Worm (Caenorhabditis elegans) whole organism, L1 larva: Measurements from ENCODE around the gene srab-10.
"Not testable (repeated sequence)": the region's sequence is repeated elsewhere in the genome, so short reads cannot be mapped to it uniquely, and the experiment has no call there.

Experiments
- blmp-1 ChIP-seq: fragments of 150-350 bp; optimal IDR thresholded peaks from 2 replicates; lab custom pipeline; 2014; ENCODE audit warnings: missing biosample characterization, missing genetic modification characterization
- ceh-82 ChIP-seq, 3 experiments: fragments of 150-350 bp in 1 of 3; sonication (generic microtip) in 2 of 3; optimal IDR thresholded peaks; 2 replicates each; lab custom pipeline; 2014 to 2017; ENCODE audit warnings: missing biosample characterization in 3 of 3, missing genetic modification characterization in 3 of 3
- ceh-88 ChIP-seq: fragments of 200-800 bp; sonication (Bioruptor generic); IDR thresholded peaks from 2 replicates; pipeline ENCODE4 v1.3.6; 2022; ENCODE audit warnings: missing genetic modification characterization, missing compliant biosample characterization
- ceh-90 ChIP-seq: sonication (generic microtip); optimal IDR thresholded peaks from 2 replicates; lab custom pipeline; 2016; ENCODE audit warnings: missing genetic modification characterization, missing compliant biosample characterization
- dpl-1 ChIP-seq, 3 experiments: fragments of 150-350 bp in 2 of 3; sonication (generic microtip) in 1 of 3; optimal IDR thresholded peaks; 2 replicates each; lab custom pipeline; 2014 to 2017; ENCODE audit warnings: missing biosample characterization in 3 of 3, missing genetic modification characterization in 3 of 3, missing genetic modification reagents in 3 of 3
- efl-1 ChIP-seq, 4 experiments: fragments of 150-350 bp; optimal IDR thresholded peaks in 3 of 4; peaks in 1 of 4; 1 replicate in 1 of 4; 2 replicates in 3 of 4; lab custom pipeline; 2014; ENCODE audit warnings: missing biosample characterization in 2 of 4, missing genetic modification characterization in 2 of 4, missing genetic modification reagents in 2 of 4
- efl-3 ChIP-seq: fragments of 200-800 bp; sonication (Bioruptor generic); optimal IDR thresholded peaks from 2 replicates; lab custom pipeline; 2018; ENCODE audit warnings: mild to moderate bottlenecking, missing genetic modification characterization, missing compliant biosample characterization
- egl-13 ChIP-seq: sonication (generic microtip); optimal IDR thresholded peaks from 2 replicates; lab custom pipeline; 2016; ENCODE audit warnings: missing genotype, missing genetic modification reagents, missing genetic modification characterization, missing compliant biosample characterization
- elt-2 ChIP-seq: sonication (generic microtip); optimal IDR thresholded peaks from 2 replicates; lab custom pipeline; 2016; ENCODE audit warnings: missing genetic modification characterization, mild to moderate bottlenecking, inconsistent platforms, missing compliant biosample characterization, missing genetic modification reagents
- elt-3 ChIP-seq, 6 experiments: fragments of 150-350 bp in 1 of 6; sonication (generic microtip); optimal IDR thresholded peaks; 2 replicates each; lab custom pipeline; 2017 to 2018; ENCODE audit warnings: missing biosample characterization in 6 of 6, missing genetic modification characterization in 6 of 6, inconsistent platforms in 1 of 6
- fkh-8 ChIP-seq: sonication (generic microtip); optimal IDR thresholded peaks from 2 replicates; lab custom pipeline; 2016; ENCODE audit warnings: mild to moderate bottlenecking, missing genetic modification characterization, missing compliant biosample characterization
- fos-1 ChIP-seq: fragments of 150-350 bp; optimal IDR thresholded peaks from 2 replicates; lab custom pipeline; 2014; ENCODE audit warnings: missing biosample characterization, missing genetic modification characterization
- hlh-17 ChIP-seq: fragments of 200-800 bp; sonication (Bioruptor generic); optimal IDR thresholded peaks from 2 replicates; lab custom pipeline; 2018; ENCODE audit warnings: missing genetic modification characterization, mild to moderate bottlenecking, missing compliant biosample characterization, moderate library complexity, borderline replicate concordance
- hpl-2 ChIP-seq: fragments of 150-350 bp; optimal IDR thresholded peaks from 2 replicates; lab custom pipeline; 2014; ENCODE audit warnings: missing biosample characterization, missing genetic modification reagents, missing genetic modification characterization
- lin-13 ChIP-seq: fragments of 150-350 bp; optimal IDR thresholded peaks from 2 replicates; lab custom pipeline; 2014; ENCODE audit warnings: missing biosample characterization, missing genetic modification reagents, missing genetic modification characterization
- lin-15B ChIP-seq: fragments of 150-350 bp; sonication (generic microtip); optimal IDR thresholded peaks from 3 replicates; lab custom pipeline; 2014; ENCODE audit warnings: missing biosample characterization, missing genetic modification characterization
- lin-35 ChIP-seq, 2 experiments: fragments of 150-350 bp; optimal IDR thresholded peaks; 2 replicates each; lab custom pipeline; 2014; ENCODE audit warnings: missing biosample characterization in 2 of 2, missing genetic modification characterization in 2 of 2, missing genetic modification reagents in 2 of 2
- lin-39 ChIP-seq: fragments of 150-350 bp; optimal IDR thresholded peaks from 2 replicates; lab custom pipeline; 2014; ENCODE audit warnings: missing biosample characterization, missing genetic modification reagents, missing genetic modification characterization
- lir-3 ChIP-seq: sonication (generic microtip); optimal IDR thresholded peaks from 2 replicates; lab custom pipeline; 2016; ENCODE audit warnings: mild to moderate bottlenecking, missing genetic modification characterization, moderate library complexity, missing compliant biosample characterization; ENCODE audit not compliant: poor library complexity
- mab-9 ChIP-seq: fragments of 200-800 bp; sonication (Bioruptor generic); IDR thresholded peaks from 2 replicates; pipeline ENCODE4 v1.3.6; 2022; ENCODE audit warnings: missing genetic modification reagents, missing genetic modification characterization, missing compliant biosample characterization
- mef-2 ChIP-seq: fragments of 150-350 bp; optimal IDR thresholded peaks from 2 replicates; lab custom pipeline; 2014; ENCODE audit warnings: missing biosample characterization, missing genetic modification characterization
- mep-1 ChIP-seq: fragments of 150-350 bp; optimal IDR thresholded peaks from 2 replicates; lab custom pipeline; 2014; ENCODE audit warnings: missing biosample characterization, missing genetic modification characterization
- nhr-12 ChIP-seq: sonication (generic microtip); optimal IDR thresholded peaks from 2 replicates; lab custom pipeline; 2017; ENCODE audit warnings: missing biosample characterization, missing genetic modification characterization
- nhr-20 ChIP-seq: sonication (generic microtip); optimal IDR thresholded peaks from 2 replicates; lab custom pipeline; 2016; ENCODE audit warnings: mild to moderate bottlenecking, missing genetic modification characterization, missing compliant biosample characterization
- nhr-28 ChIP-seq: fragments of 150-350 bp; optimal IDR thresholded peaks from 2 replicates; lab custom pipeline; 2014; ENCODE audit warnings: missing biosample characterization, missing genetic modification characterization
- nhr-47 ChIP-seq: sonication (generic microtip); optimal IDR thresholded peaks from 2 replicates; lab custom pipeline; 2016; ENCODE audit warnings: mild to moderate bottlenecking, missing genetic modification characterization, moderate library complexity, missing compliant biosample characterization
- nhr-71 ChIP-seq: sonication (generic microtip); optimal IDR thresholded peaks from 2 replicates; lab custom pipeline; 2016; ENCODE audit warnings: mild to moderate bottlenecking, missing genetic modification characterization, moderate library complexity, missing compliant biosample characterization
- nhr-85 ChIP-seq: sonication (generic microtip); peaks from one replicate; lab custom pipeline; 2016; ENCODE audit warnings: missing genetic modification characterization, inconsistent platforms, missing compliant biosample characterization
- nhr-90 ChIP-seq: sonication (generic microtip); optimal IDR thresholded peaks from 2 replicates; lab custom pipeline; 2016; ENCODE audit warnings: mild to moderate bottlenecking, missing genetic modification characterization, missing compliant biosample characterization; ENCODE audit not compliant: poor library complexity
- pqm-1 ChIP-seq: sonication (generic microtip); optimal IDR thresholded peaks from 3 replicates; lab custom pipeline; 2017; ENCODE audit warnings: missing biosample characterization, missing genetic modification characterization
- snpc-4 ChIP-seq: fragments of 150-350 bp; optimal IDR thresholded peaks from 2 replicates; lab custom pipeline; 2014; ENCODE audit warnings: missing biosample characterization, missing genetic modification characterization
- snu-23 ChIP-seq: sonication (generic microtip); optimal IDR thresholded peaks from 2 replicates; lab custom pipeline; 2016; ENCODE audit warnings: missing genetic modification characterization, missing compliant biosample characterization
- sox-4 ChIP-seq: sonication (generic microtip); optimal IDR thresholded peaks from 2 replicates; lab custom pipeline; 2016; ENCODE audit warnings: missing genetic modification characterization, missing compliant biosample characterization
- sptf-1 ChIP-seq: fragments of 150-350 bp; optimal IDR thresholded peaks from 2 replicates; lab custom pipeline; 2014; ENCODE audit warnings: missing biosample characterization, missing genetic modification characterization
- swsn-7 ChIP-seq: sonication (generic microtip); optimal IDR thresholded peaks from 2 replicates; lab custom pipeline; 2016; ENCODE audit warnings: missing genetic modification characterization, missing compliant biosample characterization
- tbx-2 ChIP-seq: sonication (generic microtip); optimal IDR thresholded peaks from 2 replicates; lab custom pipeline; 2016; ENCODE audit warnings: missing genetic modification characterization, missing compliant biosample characterization
- unc-62 ChIP-seq: fragments of 150-350 bp; optimal IDR thresholded peaks from 2 replicates; lab custom pipeline; 2014; ENCODE audit warnings: missing biosample characterization, missing genetic modification reagents, missing genetic modification characterization

srab-10 gene

ce11 chrV:3105810-3106209, 38.6 kb downstream of the srab-10 start, which contains the start of gene str-69:
Gene str-69, minus strand, starts transcription at chrV:3105910.
- TF ChIP-seq blmp-1 (no peak), fkh-8 (tag; lab: Kevin White, UChicago) (no peak), sptf-1 (no peak), ceh-88 (no peak), elt-3 (tag; optimal IDR thresholded peaks at IDR 0.05; lab: Kevin White, UChicago) (no peak)

- TF ChIP-seq sox-4 (tag; lab: Kevin White, UChicago) (no peak), pqm-1 (tag; lab: Kevin White, UChicago) (no peak), elt-2 (tag; lab: Kevin White, UChicago) (no peak), efl-1 (optimal IDR thresholded peaks at IDR 0.05; lab: Kevin White, UChicago) (no peak), efl-1 (GFP tag; optimal IDR thresholded peaks at IDR 0.05 in 1 of 2; lab: Kevin White, UChicago) (no peak), egl-13 (tag; lab: Kevin White, UChicago) (no peak), snpc-4 (tag; lab: Kevin White, UChicago) (no peak), nhr-90 (tag; lab: Kevin White, UChicago) (no peak), elt-3 (tag; optimal IDR thresholded peaks at IDR 0.05; lab: Kevin White, UChicago) (no peak), nhr-47 (tag; lab: Kevin White, UChicago) (no peak), nhr-12 (tag; lab: Kevin White, UChicago) (no peak), hpl-2 (GFP tag; lab: Kevin White, UChicago) (no peak), lir-3 (tag; lab: Kevin White, UChicago) (no peak), lin-13 (no peak), nhr-28 (tag; lab: Kevin White, UChicago) (no peak), fos-1 (tag; lab: Kevin White, UChicago) (no peak), lin-35 (GFP tag; optimal IDR thresholded peaks at IDR 0.05; lab: Kevin White, UChicago) (no peak), efl-3 (GFP tag; lab: Kevin White, UChicago) (no peak), unc-62 (GFP tag; lab: Kevin White, UChicago) (no peak)
- TF ChIP-seq, all 84 proteins: peak for 0
Observed at ce11 chrV:3104134-3104533, 40.3 kb downstream of the srab-10 start, which contains the start of gene str-66. Gene str-66, minus strand, starts transcription at chrV:3104234.

- TF ChIP-seq mab-9; lin-15B (tag; lab: Kevin White, UChicago); ceh-90: not testable (repeated sequence)
Observed at ce11 chrV:3102049-3102448, 42.3 kb downstream of the srab-10 start, which contains the start of gene Y73C8C.4. Gene Y73C8C.4, minus strand, starts transcription at chrV:3102149.

ce11 chrV:3100527-3100926, 43.9 kb downstream of the srab-10 start:
- TF ChIP-seq hpl-2 (GFP tag; lab: Kevin White, UChicago), result no peak
- TF ChIP-seq tbx-2, result no peak
- TF ChIP-seq mef-2 (tag; lab: Kevin White, UChicago), result no peak
- TF ChIP-seq nhr-47 (tag; lab: Kevin White, UChicago), result no peak

- TF ChIP-seq snu-23 (no peak), unc-62 (GFP tag; lab: Kevin White, UChicago) (no peak), lin-39 (tag; lab: Kevin White, UChicago) (no peak), ceh-82 (tag; optimal IDR thresholded peaks at IDR 0.05; lab: Kevin White, UChicago) (peak in 1 of 3 experiments; percentile 7), nhr-85 (tag; lab: Kevin White, UChicago) (peak; percentile 54), efl-1 (optimal IDR thresholded peaks at IDR 0.05; lab: Kevin White, UChicago) (peak; percentile 39 to 51), efl-1 (GFP tag; optimal IDR thresholded peaks at IDR 0.05 in 1 of 2; lab: Kevin White, UChicago) (peak in 1 of 2 experiments; percentile 3), hlh-17 (GFP tag; lab: Kevin White, UChicago) (no peak), mep-1 (tag; lab: Kevin White, UChicago) (peak; percentile 8), dpl-1 (GFP tag; optimal IDR thresholded peaks at IDR 0.05; lab: Kevin White, UChicago) (peak in 2 of 3 experiments; percentile 6 to 14), nhr-71 (peak; percentile 32), nhr-20 (tag; lab: Kevin White, UChicago) (peak; percentile 23), lin-35 (GFP tag; optimal IDR thresholded peaks at IDR 0.05; lab: Kevin White, UChicago) (peak in 1 of 2 experiments; percentile 17), swsn-7 (no peak)
Observed at ce11 chrV:3094351-3094750, 50.0 kb downstream of the srab-10 start, which contains the start of gene cyp-33C9. Gene cyp-33C9, minus strand, starts transcription at chrV:3094561.
